Worm (Caenorhabditis elegans): Measurements from ENCODE around the gene cpsf-3.

Gene cpsf-3

ce11 chrIV:13318773-13319172, 36.1 kb upstream of the cpsf-3 start (continued):
- TF ChIP-seq tlf-1 (GFP tag; optimal IDR thresholded peaks at IDR 0.05), result peak; percentile 83
- peak; percentile 10; the same call in 1 of the 2 replicates for TF ChIP-seq hmg-1.2 (GFP tag; IDR thresholded peaks at IDR 0.05)
- TF ChIP-seq ztf-18 (tag; optimal IDR thresholded peaks at IDR 0.05), result no peak
- TF ChIP-seq C06A6.2 (GFP tag; conservative IDR thresholded peaks at IDR 0.05), result peak; percentile 68
- TF ChIP-seq zim-3 (tag; optimal IDR thresholded peaks at IDR 0.05), result no peak
- TF ChIP-seq Y53G8AR.9 (GFP tag; conservative IDR thresholded peaks at IDR 0.05), result peak; percentile 91
- TF ChIP-seq ama-1 (optimal IDR thresholded peaks at IDR 0.05), result no peak
- TF ChIP-seq ama-1 (GFP tag; optimal IDR thresholded peaks at IDR 0.05), result no peak
- no peak for TF ChIP-seq F22D6.2 (tag; optimal IDR thresholded peaks at IDR 0.05)
- no peak for TF ChIP-seq pha-4 (tag; optimal IDR thresholded peaks at IDR 0.05)
- no peak for TF ChIP-seq ceh-27 (GFP tag; optimal IDR thresholded peaks at IDR 0.05)
- no peak for TF ChIP-seq attf-3 (GFP tag; conservative IDR thresholded peaks at IDR 0.05)
- peak; percentile 90; the same call in 1 of the 2 replicates for TF ChIP-seq cebp-2 (GFP tag; IDR thresholded peaks at IDR 0.05)
- no peak for TF ChIP-seq egl-18 (GFP tag; IDR thresholded peaks at IDR 0.05)
- TF ChIP-seq F10E7.11 (tag; optimal IDR thresholded peaks at IDR 0.05), result no peak
- TF ChIP-seq ceh-100 (GFP tag; IDR thresholded peaks at IDR 0.05), result no peak
- TF ChIP-seq mel-28 (tag; optimal IDR thresholded peaks at IDR 0.05; ENCODE audit: borderline replicate concordance), result no peak
- no peak for TF ChIP-seq lin-35 (GFP tag; optimal IDR thresholded peaks at IDR 0.05)
- TF ChIP-seq snpc-1.3 (tag; optimal IDR thresholded peaks at IDR 0.05; ENCODE audit: insufficient read depth), result peak; percentile 3
- no peak for TF ChIP-seq ceh-58 (GFP tag; IDR thresholded peaks at IDR 0.05)
- TF ChIP-seq fkh-3 (tag; optimal IDR thresholded peaks at IDR 0.05), result no peak
- TF ChIP-seq dpff-1 (tag; optimal IDR thresholded peaks at IDR 0.05), result no peak
- TF ChIP-seq him-1 (tag; optimal IDR thresholded peaks at IDR 0.05), result peak; percentile 17
- peak; percentile 71 for TF ChIP-seq lin-40 (tag; optimal IDR thresholded peaks at IDR 0.05)
- no peak for TF ChIP-seq nfya-2 (GFP tag; IDR thresholded peaks at IDR 0.05)
- TF ChIP-seq ZK185.1 (tag; optimal IDR thresholded peaks at IDR 0.05; ENCODE audit: poor library complexity, severe bottlenecking), result no peak
- TF ChIP-seq F55B11.4 (tag; optimal IDR thresholded peaks at IDR 0.05; ENCODE audit: borderline replicate concordance, insufficient read depth), result no peak
- TF ChIP-seq nhr-120 (GFP tag; IDR thresholded peaks at IDR 0.05), result no peak
- TF ChIP-seq ets-4 (GFP tag; optimal IDR thresholded peaks at IDR 0.05), result peak; percentile 59
- TF ChIP-seq egl-44 (GFP tag; IDR thresholded peaks at IDR 0.05), result 0 out of 2 replicates have a peak, but pooled peaks have one; percentile 49
- no peak for TF ChIP-seq gei-17 (GFP tag; optimal IDR thresholded peaks at IDR 0.05)
- no peak for TF ChIP-seq attf-6 (GFP tag; IDR thresholded peaks at IDR 0.05)
- peak; percentile 63 for TF ChIP-seq madf-10 (tag; optimal IDR thresholded peaks at IDR 0.05)
- TF ChIP-seq nfyb-1 (GFP tag; IDR thresholded peaks at IDR 0.05), result peak; percentile 82
- 0 out of 2 replicates have a peak, but pooled peaks have one; percentile 56 for TF ChIP-seq Y56A3A.18 (GFP tag; IDR thresholded peaks at IDR 0.05)

- TF ChIP-seq mcd-1 (GFP tag; IDR thresholded peaks at IDR 0.05) (0 out of 2 replicates have a peak, but pooled peaks have one; percentile 16), madf-6 (GFP tag; IDR thresholded peaks at IDR 0.05) (peak; percentile 9; the same call in 1 of the 2 replicates), tlf-1 (GFP tag; optimal IDR thresholded peaks at IDR 0.05) (no peak), Y95B8A.8 (GFP tag; IDR thresholded peaks at IDR 0.05) (no peak), madf-10 (tag; optimal IDR thresholded peaks at IDR 0.05) (no peak)
These were observed 32.7 kb upstream of the cpsf-3 start, which contains the start of gene fat-1 for ce11 chrIV:13315344-13315743. fat-1 (plus strand) TSS chrIV:13315644.

ce11 chrIV:13314181-13314580, 31.5 kb upstream of the cpsf-3 start:
- TF ChIP-seq lir-1 (GFP tag; conservative IDR thresholded peaks at IDR 0.05) (no peak), nhr-120 (GFP tag; IDR thresholded peaks at IDR 0.05) (no peak), nhr-90 (tag; optimal IDR thresholded peaks at IDR 0.05) (peak; percentile 16), F23B12.7 (tag; optimal IDR thresholded peaks at IDR 0.05; ENCODE audit: insufficient read depth) (peak; percentile 8), F49E8.2 (tag; optimal IDR thresholded peaks at IDR 0.05; ENCODE audit: insufficient read depth) (no peak), gei-17 (GFP tag; optimal IDR thresholded peaks at IDR 0.05) (no peak), let-526 (GFP tag; IDR thresholded peaks at IDR 0.05) (no peak; the same call in 1 of the 2 replicates), ztf-18 (tag; optimal IDR thresholded peaks at IDR 0.05) (no peak), atf-7 (tag; optimal IDR thresholded peaks at IDR 0.05) (peak; percentile 53), K12H6.12 (tag; optimal IDR thresholded peaks at IDR 0.05) (no peak), F57A8.1 (GFP tag; optimal IDR thresholded peaks at IDR 0.05) (no peak), lin-35 (GFP tag; optimal IDR thresholded peaks at IDR 0.05) (no peak), lsy-27 (tag; optimal IDR thresholded peaks at IDR 0.05; ENCODE audit: borderline replicate concordance, insufficient read depth) (no peak)
